Fruit fly (Drosophila melanogaster) whole organism, pupa: ENCODE results near the gene Mkk4.

ENCODE experiments used
- CG12605 ChIP-seq: fragments of 200-800 bp; sonication (Bioruptor generic); IDR thresholded peaks from 2 replicates; pipeline ENCODE4 v1.3.6; 2022; ENCODE audit warnings: missing biosample characterization, missing genetic modification characterization
- CG13204 ChIP-seq: fragments of 200-800 bp; sonication (Bioruptor generic); optimal IDR thresholded peaks from 2 replicates; lab custom pipeline; 2018; ENCODE audit warnings: missing biosample characterization, mild to moderate bottlenecking, missing genetic modification characterization, moderate library complexity
- CG14655 ChIP-seq: fragments of 200-800 bp; sonication (Bioruptor generic); optimal IDR thresholded peaks from 3 replicates; lab custom pipeline; 2017; ENCODE audit warnings: mild to moderate bottlenecking, missing biosample characterization, missing genetic modification reagents, missing genetic modification characterization
- CG32121 ChIP-seq: fragments of 200-800 bp; sonication (Bioruptor generic); IDR thresholded peaks from 2 replicates; pipeline ENCODE4 v1.3.6; 2022; ENCODE audit warnings: missing biosample characterization, missing genetic modification characterization
- CG34367 ChIP-seq: fragments of 200-800 bp; sonication (Bioruptor generic); optimal IDR thresholded peaks from 2 replicates; lab custom pipeline; 2018; ENCODE audit warnings: missing biosample characterization, mild to moderate bottlenecking, missing genetic modification characterization
- CG4496 ChIP-seq: fragments of 200-800 bp; sonication (Bioruptor generic); IDR thresholded peaks from 3 replicates; pipeline ENCODE4 v1.3.6; 2022; ENCODE audit warnings: missing biosample characterization, missing genetic modification characterization
- D1 ChIP-seq: fragments of 200-800 bp; sonication (Bioruptor generic); optimal IDR thresholded peaks from 2 replicates; lab custom pipeline; 2018; ENCODE audit warnings: missing biosample characterization, mild to moderate bottlenecking, missing genetic modification characterization, moderate library complexity
- EcR ChIP-seq: fragments of 200-800 bp; sonication (Bioruptor generic); optimal IDR thresholded peaks from 3 replicates; lab custom pipeline; 2019; ENCODE audit warnings: missing biosample characterization, missing genetic modification characterization, mild to moderate bottlenecking, moderate library complexity, missing genetic modification reagents
- Snoo ChIP-seq: fragments of 200-800 bp; sonication (Bioruptor generic); optimal IDR thresholded peaks from 3 replicates; lab custom pipeline; 2017; ENCODE audit warnings: missing biosample characterization, mild to moderate bottlenecking, missing genetic modification characterization, inconsistent platforms

- TF ChIP-seq CG34367 (tag; lab: Kevin White, UChicago) = peak; percentile 56
- no peak for TF ChIP-seq CG13204 (GFP tag; lab: Kevin White, UChicago)
- no peak for TF ChIP-seq D1
- 0 out of 2 replicates have a peak, but pooled peaks have one; percentile 50 for TF ChIP-seq CG32121 (GFP tag; lab: Robert Waterston, UW)
- TF ChIP-seq CG14655 (GFP tag; lab: Kevin White, UChicago) = no peak
- no peak for TF ChIP-seq EcR (GFP tag; lab: Kevin White, UChicago)
- no peak for TF ChIP-seq CG12605
- TF ChIP-seq CG4496 (GFP tag; lab: Robert Waterston, UW) = no peak
- TF ChIP-seq Snoo (tag; lab: Kevin White, UChicago) = peak; percentile 59
Measured at dm6 chr3R:8676560-8677000, 26.0 kb upstream of the Mkk4 start, which contains the start of the genes Unc50, CG11755 and CG8043.
